Fruit fly (Drosophila melanogaster) whole organism, pupa: ENCODE measurements around the gene Hsc70-2.

Experiments used
- CG10348 ChIP-seq: fragments of 200-800 bp; sonication (Bioruptor generic); IDR thresholded peaks from 2 replicates; pipeline ENCODE4 v1.3.6; 2022; ENCODE audit warnings: missing biosample characterization, missing genetic modification characterization
- CG12605 ChIP-seq: fragments of 200-800 bp; sonication (Bioruptor generic); IDR thresholded peaks from 2 replicates; pipeline ENCODE4 v1.3.6; 2022; ENCODE audit warnings: missing biosample characterization, missing genetic modification characterization
- CG13204 ChIP-seq: fragments of 200-800 bp; sonication (Bioruptor generic); optimal IDR thresholded peaks from 2 replicates; lab custom pipeline; 2018; ENCODE audit warnings: missing biosample characterization, mild to moderate bottlenecking, missing genetic modification characterization, moderate library complexity
- CG14655 ChIP-seq: fragments of 200-800 bp; sonication (Bioruptor generic); optimal IDR thresholded peaks from 3 replicates; lab custom pipeline; 2017; ENCODE audit warnings: mild to moderate bottlenecking, missing biosample characterization, missing genetic modification reagents, missing genetic modification characterization
- CG15710 ChIP-seq: fragments of 200-800 bp; sonication (Bioruptor generic); optimal IDR thresholded peaks from 2 replicates; lab custom pipeline; 2018; ENCODE audit warnings: missing biosample characterization, mild to moderate bottlenecking, missing genetic modification characterization, moderate library complexity
- CG17806 ChIP-seq: fragments of 200-800 bp; sonication (Bioruptor generic); optimal IDR thresholded peaks from 2 replicates; lab custom pipeline; 2018; ENCODE audit warnings: missing biosample characterization, mild to moderate bottlenecking, missing genetic modification characterization, moderate library complexity
- CG32121 ChIP-seq: fragments of 200-800 bp; sonication (Bioruptor generic); IDR thresholded peaks from 2 replicates; pipeline ENCODE4 v1.3.6; 2022; ENCODE audit warnings: missing biosample characterization, missing genetic modification characterization
- CG34367 ChIP-seq: fragments of 200-800 bp; sonication (Bioruptor generic); optimal IDR thresholded peaks from 2 replicates; lab custom pipeline; 2018; ENCODE audit warnings: missing biosample characterization, mild to moderate bottlenecking, missing genetic modification characterization
- CG4496 ChIP-seq: fragments of 200-800 bp; sonication (Bioruptor generic); IDR thresholded peaks from 3 replicates; pipeline ENCODE4 v1.3.6; 2022; ENCODE audit warnings: missing biosample characterization, missing genetic modification characterization
- CG8159 ChIP-seq: fragments of 200-800 bp; sonication (Bioruptor generic); optimal IDR thresholded peaks from 3 replicates; lab custom pipeline; 2018; ENCODE audit warnings: missing biosample characterization, mild to moderate bottlenecking, missing genetic modification characterization, moderate library complexity
- CG8301 ChIP-seq: fragments of 200-800 bp; sonication (Bioruptor generic); optimal IDR thresholded peaks from 2 replicates; lab custom pipeline; 2018; ENCODE audit warnings: missing biosample characterization, mild to moderate bottlenecking, missing genetic modification characterization
- CG9948 ChIP-seq: fragments of 200-800 bp; sonication (Bioruptor generic); optimal IDR thresholded peaks from 2 replicates; lab custom pipeline; 2018; ENCODE audit warnings: missing biosample characterization, mild to moderate bottlenecking, missing genetic modification characterization, moderate library complexity
- D1 ChIP-seq: fragments of 200-800 bp; sonication (Bioruptor generic); optimal IDR thresholded peaks from 2 replicates; lab custom pipeline; 2018; ENCODE audit warnings: missing biosample characterization, mild to moderate bottlenecking, missing genetic modification characterization, moderate library complexity
- EcR ChIP-seq: fragments of 200-800 bp; sonication (Bioruptor generic); optimal IDR thresholded peaks from 3 replicates; lab custom pipeline; 2019; ENCODE audit warnings: missing biosample characterization, missing genetic modification characterization, mild to moderate bottlenecking, moderate library complexity, missing genetic modification reagents
- Ets98B ChIP-seq: fragments of 200-800 bp; sonication (Bioruptor generic); IDR thresholded peaks from 2 replicates; pipeline ENCODE4 v1.3.6; 2022; ENCODE audit warnings: missing biosample characterization, missing genetic modification characterization
- Pif1A ChIP-seq: fragments of 200-800 bp; sonication (Bioruptor generic); optimal IDR thresholded peaks from 3 replicates; lab custom pipeline; 2016; ENCODE audit warnings: missing biosample characterization, missing genetic modification characterization
- Pif1B ChIP-seq: fragments of 200-800 bp; sonication (Bioruptor generic); optimal IDR thresholded peaks from 3 replicates; lab custom pipeline; 2016; ENCODE audit warnings: missing biosample characterization, missing genetic modification characterization
- Snoo ChIP-seq: fragments of 200-800 bp; sonication (Bioruptor generic); optimal IDR thresholded peaks from 3 replicates; lab custom pipeline; 2017; ENCODE audit warnings: missing biosample characterization, mild to moderate bottlenecking, missing genetic modification characterization, inconsistent platforms
- fd96Ca ChIP-seq: fragments of 200-800 bp; sonication (Bioruptor generic); IDR thresholded peaks from 3 replicates; pipeline ENCODE4 v1.3.6; 2022; ENCODE audit warnings: missing biosample characterization, missing genetic modification characterization
- gl ChIP-seq: fragments of 200-800 bp; sonication (Bioruptor generic); optimal IDR thresholded peaks from 2 replicates; lab custom pipeline; 2018; ENCODE audit warnings: missing biosample characterization, mild to moderate bottlenecking, missing genetic modification characterization
- rn ChIP-seq: fragments of 200-800 bp; sonication (Bioruptor generic); IDR thresholded peaks from 2 replicates; pipeline ENCODE4 v1.3.6; 2022; ENCODE audit warnings: missing biosample characterization, missing genetic modification characterization

The Hsc70-2 gene

dm6 chr3R:13015402-13015801 lies 29.2 kb upstream of the Hsc70-2 start:
- TF ChIP-seq Pif1A (GFP tag; lab: Kevin White, UChicago) = no peak
- TF ChIP-seq CG15710 = no peak
- TF ChIP-seq CG12605 (GFP tag; lab: Robert Waterston, UW) = no peak
- no peak for TF ChIP-seq CG10348 (GFP tag; lab: Robert Waterston, UW)
- TF ChIP-seq CG14655 (GFP tag; lab: Kevin White, UChicago) = no peak
- TF ChIP-seq CG4496 = peak; percentile 10; the same call in 1 of the 3 replicates
- no peak for TF ChIP-seq CG32121 (GFP tag; lab: Robert Waterston, UW)
- no peak for TF ChIP-seq CG8159
- TF ChIP-seq fd96Ca = no peak
- TF ChIP-seq, all 21 proteins: peak for 1

- peak; percentile 85 for TF ChIP-seq EcR (GFP tag; lab: Kevin White, UChicago)
- TF ChIP-seq CG4496 = peak; percentile 67; the same call in 2 of the 3 replicates
- no peak for TF ChIP-seq CG10348 (GFP tag; lab: Robert Waterston, UW)
- TF ChIP-seq Snoo (tag; lab: Kevin White, UChicago) = no peak
- peak; percentile 38; the same call in 1 of the 2 replicates for TF ChIP-seq CG32121 (GFP tag; lab: Robert Waterston, UW)
- TF ChIP-seq CG8301 (tag; lab: Kevin White, UChicago) = peak; percentile 2
- peak; percentile 47; the same call in 1 of the 2 replicates for TF ChIP-seq CG12605 (GFP tag; lab: Robert Waterston, UW)
- TF ChIP-seq Ets98B (GFP tag; lab: Robert Waterston, UW) = 0 out of 2 replicates have a peak, but pooled peaks have one; percentile 17
- TF ChIP-seq CG9948 (tag; lab: Kevin White, UChicago) = no peak
- TF ChIP-seq D1 (tag; lab: Kevin White, UChicago) = no peak
- no peak for TF ChIP-seq rn (GFP tag; lab: Robert Waterston, UW)
- TF ChIP-seq gl (tag; lab: Kevin White, UChicago) = peak; percentile 71
- TF ChIP-seq CG13204 (GFP tag; lab: Kevin White, UChicago) = peak; percentile 94
- TF ChIP-seq CG15710 = no peak
- peak; percentile 5 for TF ChIP-seq CG8159
- TF ChIP-seq CG34367 = peak; percentile 1
- no peak for TF ChIP-seq Pif1A (GFP tag; lab: Kevin White, UChicago)
- TF ChIP-seq CG17806 (tag; lab: Kevin White, UChicago) = no peak
- no peak for TF ChIP-seq Pif1B (GFP tag; lab: Kevin White, UChicago)
- TF ChIP-seq fd96Ca = no peak
- peak; percentile 26 for TF ChIP-seq CG14655 (GFP tag; lab: Kevin White, UChicago)
Observed at dm6 chr3R:13015811-13016766, 28.5 kb upstream of the Hsc70-2 start.

dm6 chr3R:13017623-13018036 lies 26.9 kb upstream of the Hsc70-2 start:
- TF ChIP-seq CG17806 (tag; lab: Kevin White, UChicago) = no peak
- TF ChIP-seq CG14655 (GFP tag; lab: Kevin White, UChicago) = no peak
- no peak for TF ChIP-seq CG4496
- no peak for TF ChIP-seq CG15710
- peak; percentile 59; the same call in 1 of the 2 replicates for TF ChIP-seq Ets98B (GFP tag; lab: Robert Waterston, UW)
- no peak for TF ChIP-seq CG8301 (tag; lab: Kevin White, UChicago)
- TF ChIP-seq fd96Ca = no peak
- no peak for TF ChIP-seq Snoo (tag; lab: Kevin White, UChicago)
- no peak for TF ChIP-seq gl (tag; lab: Kevin White, UChicago)
- no peak for TF ChIP-seq Pif1A (GFP tag; lab: Kevin White, UChicago)
- TF ChIP-seq CG10348 (GFP tag; lab: Robert Waterston, UW) = no peak
- TF ChIP-seq CG12605 (GFP tag; lab: Robert Waterston, UW) = peak; percentile 78
- no peak for TF ChIP-seq CG8159
- peak; percentile 50; the same call in 1 of the 2 replicates for TF ChIP-seq CG32121 (GFP tag; lab: Robert Waterston, UW)
- no peak; the same call in 1 of the 2 replicates for TF ChIP-seq rn (GFP tag; lab: Robert Waterston, UW)
- TF ChIP-seq CG13204 (GFP tag; lab: Kevin White, UChicago) = no peak

- peak; percentile 5 for TF ChIP-seq CG13204 (GFP tag; lab: Kevin White, UChicago)
- no peak for TF ChIP-seq CG8301 (tag; lab: Kevin White, UChicago)
- no peak for TF ChIP-seq Pif1A (GFP tag; lab: Kevin White, UChicago)
- peak; percentile 78 for TF ChIP-seq EcR (GFP tag; lab: Kevin White, UChicago)
Observed at dm6 chr3R:13018284-13018900, 26.2 kb upstream of the Hsc70-2 start.

dm6 chr3R:13018995-13019394 lies 25.6 kb upstream of the Hsc70-2 start:
- no peak for TF ChIP-seq D1 (tag; lab: Kevin White, UChicago)
- TF ChIP-seq CG17806 (tag; lab: Kevin White, UChicago) = no peak
- no peak for TF ChIP-seq CG9948 (tag; lab: Kevin White, UChicago)
- TF ChIP-seq CG32121 (GFP tag; lab: Robert Waterston, UW) = no peak
